Fruit fly (Drosophila melanogaster): ENCODE data around the gene CG32228.
A peak's percentile ranks its signal among the peaks of the same experiment; 100 is the strongest.

Gene CG32228

dm6 chr3L:20247513-20248173 is 18.0 kb upstream of the CG32228 start, which contains the start of gene rdgC (continued):
- peak; percentile 91 for TF ChIP-seq tx (GFP tag; optimal IDR thresholded peaks at IDR 0.05)
- TF ChIP-seq Hsf (GFP tag; optimal IDR thresholded peaks at IDR 0.05) = peak; percentile 96
- peak; percentile 78 for TF ChIP-seq CG14710 (tag; optimal IDR thresholded peaks at IDR 0.05)
- peak; percentile 89 for TF ChIP-seq CG9932 (GFP tag; IDR thresholded peaks at IDR 0.05)
- TF ChIP-seq disco-r (GFP tag; optimal IDR thresholded peaks at IDR 0.05) = peak; percentile 91
- TF ChIP-seq dmrt11E (tag; optimal IDR thresholded peaks at IDR 0.05) = peak; percentile 36
- peak; percentile 92 for TF ChIP-seq toy (GFP tag; IDR thresholded peaks at IDR 0.05)
- TF ChIP-seq h (optimal IDR thresholded peaks at IDR 0.05) = no peak
- TF ChIP-seq Jarid2 (GFP tag; optimal IDR thresholded peaks at IDR 0.05) = peak; percentile 66
- TF ChIP-seq lab (GFP tag; optimal IDR thresholded peaks at IDR 0.05) = peak; percentile 98
- no peak for TF ChIP-seq pros (GFP tag; optimal IDR thresholded peaks at IDR 0.05)
- TF ChIP-seq Sin3A (optimal IDR thresholded peaks at IDR 0.05) = no peak
- TF ChIP-seq cas (GFP tag; IDR thresholded peaks at IDR 0.05) = peak; percentile 87
- TF ChIP-seq Scr (GFP tag; IDR thresholded peaks at IDR 0.05; ENCODE audit: partially characterized antibody) = no peak
- TF ChIP-seq dpn (GFP tag; optimal IDR thresholded peaks at IDR 0.05) = peak; percentile 96
- peak; percentile 47 for TF ChIP-seq abd-A (tag; optimal IDR thresholded peaks at IDR 0.05)
- TF ChIP-seq CG30020 (tag; optimal IDR thresholded peaks at IDR 0.05) = peak; percentile 54
- TF ChIP-seq twi (tag; optimal IDR thresholded peaks at IDR 0.05) = peak; percentile 59
- TF ChIP-seq caup (GFP tag; optimal IDR thresholded peaks at IDR 0.05; ENCODE audit: severe bottlenecking) = peak; percentile 96
- TF ChIP-seq onecut (GFP tag; IDR thresholded peaks at IDR 0.05) = peak; percentile 92
- TF ChIP-seq CG16813 (GFP tag; IDR thresholded peaks at IDR 0.05; ENCODE audit: partially characterized antibody) = no peak
- no peak for TF ChIP-seq Kr (GFP tag; optimal IDR thresholded peaks at IDR 0.05)
- TF ChIP-seq Gug (GFP tag; IDR thresholded peaks at IDR 0.05) = peak; percentile 91
- TF ChIP-seq CG12219 (GFP tag; optimal IDR thresholded peaks at IDR 0.05) = peak; percentile 96
- TF ChIP-seq CG17829 (tag; optimal IDR thresholded peaks at IDR 0.05) = peak; percentile 95
- TF ChIP-seq CG18599 (GFP tag; optimal IDR thresholded peaks at IDR 0.05) = peak; percentile 98
- peak; percentile 93 for TF ChIP-seq CG11398 (GFP tag; optimal IDR thresholded peaks at IDR 0.05)
- TF ChIP-seq Tbp (GFP tag; optimal IDR thresholded peaks at IDR 0.05) = no peak
- TF ChIP-seq vvl (GFP tag; IDR thresholded peaks at IDR 0.05) = peak; percentile 98
- peak; percentile 97 for TF ChIP-seq CG32532 (GFP tag; IDR thresholded peaks at IDR 0.05)
- TF ChIP-seq Nf-YB (GFP tag; optimal IDR thresholded peaks at IDR 0.05) = peak; percentile 80
- peak; percentile 52 for TF ChIP-seq CG15073 (GFP tag; optimal IDR thresholded peaks at IDR 0.05)
- TF ChIP-seq yki (optimal IDR thresholded peaks at IDR 0.05) = no peak
- TF ChIP-seq cg (GFP tag; optimal IDR thresholded peaks at IDR 0.05) = no peak
- peak; percentile 99 for TF ChIP-seq sens (GFP tag)
- TF ChIP-seq Adf1 (GFP tag; IDR thresholded peaks at IDR 0.05) = peak; percentile 99
- peak; percentile 92 for TF ChIP-seq CG17385 (GFP tag; optimal IDR thresholded peaks at IDR 0.05)
- TF ChIP-seq Oli (tag; optimal IDR thresholded peaks at IDR 0.05) = peak; percentile 96
- peak; percentile 91 for TF ChIP-seq chn (GFP tag; optimal IDR thresholded peaks at IDR 0.05)
- TF ChIP-seq shn (GFP tag; optimal IDR thresholded peaks at IDR 0.05) = peak; percentile 90
- peak; percentile 82 for TF ChIP-seq CG10959 (GFP tag; IDR thresholded peaks at IDR 0.05)
- peak; percentile 83 for TF ChIP-seq ssp (GFP tag; IDR thresholded peaks at IDR 0.05)
- peak; percentile 91 to 97 for TF ChIP-seq Hr51 (GFP tag; optimal IDR thresholded peaks at IDR 0.05)
- TF ChIP-seq dm (GFP tag; optimal IDR thresholded peaks at IDR 0.05) = peak; percentile 86
- TF ChIP-seq CG5245 (GFP tag; optimal IDR thresholded peaks at IDR 0.05) = peak; percentile 93
- TF ChIP-seq unpg (GFP tag; optimal IDR thresholded peaks at IDR 0.05) = peak; percentile 97
- peak; percentile 81 for TF ChIP-seq CG16815 (GFP tag; optimal IDR thresholded peaks at IDR 0.05)
- no peak for TF ChIP-seq pita (GFP tag; optimal IDR thresholded peaks at IDR 0.05)
- peak; percentile 97 for TF ChIP-seq sob (GFP tag; IDR thresholded peaks at IDR 0.05)
- no peak for TF ChIP-seq stwl (tag; optimal IDR thresholded peaks at IDR 0.05)
- peak; percentile 96 for TF ChIP-seq gro (GFP tag; optimal IDR thresholded peaks at IDR 0.05)
